Worm (Caenorhabditis elegans) whole organism, young adult: ENCODE measurements around the gene bed-3.

Experiments used
- B0261.1 ChIP-seq: sonication (generic microtip); optimal IDR thresholded peaks from 2 replicates; lab custom pipeline; 2016; ENCODE audit warnings: mild to moderate bottlenecking, missing genetic modification characterization, moderate library complexity, missing compliant biosample characterization
- B0336.3 ChIP-seq: fragments of 200-800 bp; sonication (Bioruptor generic); IDR thresholded peaks from 2 replicates; pipeline ENCODE4 v1.3.6; 2022; ENCODE audit warnings: missing genetic modification characterization, missing compliant biosample characterization
- F10E7.11 ChIP-seq: sonication (generic microtip); optimal IDR thresholded peaks from 2 replicates; lab custom pipeline; 2017; ENCODE audit warnings: mild to moderate bottlenecking, missing genetic modification characterization, moderate library complexity, missing compliant biosample characterization
- F33H1.4 ChIP-seq: fragments of 200-800 bp; sonication (Bioruptor generic); IDR thresholded peaks from 2 replicates; pipeline ENCODE4 v1.3.6; 2022; ENCODE audit warnings: missing genetic modification reagents, missing genetic modification characterization, missing compliant biosample characterization
- F52B5.7 ChIP-seq: sonication (generic microtip); optimal IDR thresholded peaks from 2 replicates; lab custom pipeline; 2016; ENCODE audit warnings: mild to moderate bottlenecking, missing genetic modification characterization, missing compliant biosample characterization
- F55B11.4 ChIP-seq: sonication (generic microtip); optimal IDR thresholded peaks from 2 replicates; lab custom pipeline; 2016; ENCODE audit warnings: missing compliant biosample characterization, missing genetic modification characterization, borderline replicate concordance; ENCODE audit not compliant: insufficient read depth
- K11D2.4 ChIP-seq: fragments of 200-800 bp; sonication (Bioruptor generic); IDR thresholded peaks from 2 replicates; pipeline ENCODE4 v1.3.6; 2022; ENCODE audit warnings: missing genetic modification reagents, missing genetic modification characterization, missing compliant biosample characterization
- T07F8.4 ChIP-seq: sonication (generic microtip); optimal IDR thresholded peaks from 2 replicates; lab custom pipeline; 2016; ENCODE audit warnings: mild to moderate bottlenecking, missing genetic modification characterization, moderate library complexity, missing compliant biosample characterization
- Y53F4B.3 ChIP-seq: fragments of 200-800 bp; sonication (Bioruptor generic); IDR thresholded peaks from 2 replicates; pipeline ENCODE4 v1.3.6; 2022; ENCODE audit warnings: missing genetic modification reagents, missing genetic modification characterization, missing compliant biosample characterization
- Y95B8A.8 ChIP-seq: fragments of 200-800 bp; sonication (Bioruptor generic); IDR thresholded peaks from 2 replicates; pipeline ENCODE4 v1.3.6; 2022; ENCODE audit warnings: missing genetic modification reagents, missing genetic modification characterization, missing compliant biosample characterization
- akir-1 ChIP-seq: fragments of 200-800 bp; sonication (Bioruptor generic); optimal IDR thresholded peaks from 2 replicates; lab custom pipeline; 2018; ENCODE audit warnings: mild to moderate bottlenecking, missing genetic modification characterization, moderate library complexity, missing compliant biosample characterization
- aptf-2 ChIP-seq: fragments of 200-800 bp; sonication (Bioruptor generic); conservative IDR thresholded peaks from 2 replicates; pipeline ENCODE4 v1.3.6; 2022; ENCODE audit warnings: missing genetic modification reagents, missing genetic modification characterization, missing compliant biosample characterization
- atf-7 ChIP-seq: sonication (generic microtip); optimal IDR thresholded peaks from 2 replicates; lab custom pipeline; 2017; ENCODE audit warnings: mild to moderate bottlenecking, missing genetic modification characterization, missing compliant biosample characterization
- athp-1 ChIP-seq: sonication (generic microtip); optimal IDR thresholded peaks from 2 replicates; lab custom pipeline; 2017; ENCODE audit warnings: mild to moderate bottlenecking, missing genetic modification characterization, missing compliant biosample characterization
- attf-3 ChIP-seq: fragments of 200-800 bp; sonication (Bioruptor generic); conservative IDR thresholded peaks from 2 replicates; pipeline ENCODE4 v1.3.6; 2022; ENCODE audit warnings: missing genetic modification reagents, missing genetic modification characterization, missing compliant biosample characterization
- attf-5 ChIP-seq: fragments of 200-800 bp; sonication (Bioruptor generic); optimal IDR thresholded peaks from 2 replicates; lab custom pipeline; 2018; ENCODE audit warnings: mild to moderate bottlenecking, missing genetic modification characterization, missing compliant biosample characterization
- bed-1 ChIP-seq: fragments of 200-800 bp; sonication (Bioruptor generic); IDR thresholded peaks from 2 replicates; pipeline ENCODE4 v1.3.6; 2022; ENCODE audit warnings: missing genetic modification reagents, missing genetic modification characterization, missing compliant biosample characterization
- cebp-1 ChIP-seq, 2 experiments: fragments of 200-800 bp in 1 of 2; sonication (Bioruptor generic) in 1 of 2; sonication (generic microtip) in 1 of 2; IDR thresholded peaks in 1 of 2; optimal IDR thresholded peaks in 1 of 2; 2 replicates each; pipeline versions ENCODE4 v1.3.6 to Lab custom; 2017 to 2022; ENCODE audit warnings: missing compliant biosample characterization in 2 of 2, missing genetic modification characterization in 2 of 2, mild to moderate bottlenecking in 1 of 2, missing genetic modification reagents in 1 of 2, moderate library complexity in 1 of 2
- ceh-27 ChIP-seq: fragments of 200-800 bp; sonication (Bioruptor generic); optimal IDR thresholded peaks from 2 replicates; lab custom pipeline; 2018; ENCODE audit warnings: mild to moderate bottlenecking, missing genetic modification characterization, moderate library complexity, missing compliant biosample characterization
- ceh-40 ChIP-seq: fragments of 200-800 bp; sonication (Bioruptor generic); IDR thresholded peaks from 2 replicates; pipeline ENCODE4 v1.3.6; 2022; ENCODE audit warnings: missing genetic modification characterization, missing compliant biosample characterization
- chd-7 ChIP-seq: sonication (generic microtip); optimal IDR thresholded peaks from 2 replicates; lab custom pipeline; 2016; ENCODE audit warnings: mild to moderate bottlenecking, missing genetic modification characterization, moderate library complexity, missing compliant biosample characterization
- dpff-1 ChIP-seq: sonication (generic microtip); optimal IDR thresholded peaks from 2 replicates; lab custom pipeline; 2017; ENCODE audit warnings: mild to moderate bottlenecking, missing genetic modification characterization, missing compliant biosample characterization
- dpl-1 ChIP-seq: fragments of 150-350 bp; optimal IDR thresholded peaks from 2 replicates; lab custom pipeline; 2014; ENCODE audit warnings: missing biosample characterization, missing genetic modification reagents, missing genetic modification characterization
- efl-1 ChIP-seq: fragments of 150-350 bp; optimal IDR thresholded peaks from 2 replicates; lab custom pipeline; 2014; ENCODE audit warnings: missing biosample characterization, missing genetic modification reagents, missing genetic modification characterization
- egrh-3 ChIP-seq: fragments of 200-800 bp; sonication (Bioruptor generic); IDR thresholded peaks from 2 replicates; pipeline ENCODE4 v1.3.6; 2022; ENCODE audit warnings: missing genetic modification reagents, missing genetic modification characterization, missing compliant biosample characterization
- ekl-4 ChIP-seq: fragments of 200-800 bp; sonication (Bioruptor generic); IDR thresholded peaks from 2 replicates; pipeline ENCODE4 v1.3.6; 2022; ENCODE audit warnings: missing genetic modification reagents, missing genetic modification characterization, missing compliant biosample characterization
- ets-4 ChIP-seq: fragments of 200-800 bp; sonication (Bioruptor generic); optimal IDR thresholded peaks from 2 replicates; lab custom pipeline; 2018; ENCODE audit warnings: mild to moderate bottlenecking, missing genetic modification characterization, missing compliant biosample characterization
- him-1 ChIP-seq: sonication (generic microtip); optimal IDR thresholded peaks from 2 replicates; lab custom pipeline; 2016; ENCODE audit warnings: missing genotype, missing genetic modification reagents, missing genetic modification characterization, missing compliant biosample characterization
- hlh-26 ChIP-seq: fragments of 200-800 bp; sonication (Bioruptor generic); conservative IDR thresholded peaks from 2 replicates; pipeline ENCODE4 v1.3.6; 2022; ENCODE audit warnings: missing genetic modification reagents, missing genetic modification characterization, missing compliant biosample characterization
- let-607 ChIP-seq, 2 experiments: fragments of 200-800 bp in 1 of 2; sonication (Bioruptor generic) in 1 of 2; sonication (generic microtip) in 1 of 2; optimal IDR thresholded peaks; 2 replicates each; lab custom pipeline; 2016 to 2018; ENCODE audit warnings: mild to moderate bottlenecking in 2 of 2, missing compliant biosample characterization in 2 of 2, missing genetic modification characterization in 2 of 2, moderate library complexity in 2 of 2, missing genotype in 1 of 2
- lin-40 ChIP-seq: sonication (generic microtip); optimal IDR thresholded peaks from 2 replicates; lab custom pipeline; 2016; ENCODE audit warnings: missing genetic modification characterization, mild to moderate bottlenecking, missing compliant biosample characterization, missing genotype, missing genetic modification reagents
- lsl-1 ChIP-seq: fragments of 200-800 bp; sonication (Bioruptor generic); optimal IDR thresholded peaks from 2 replicates; lab custom pipeline; 2018; ENCODE audit warnings: mild to moderate bottlenecking, missing genetic modification characterization, moderate library complexity, missing compliant biosample characterization
- nfya-2 ChIP-seq: fragments of 200-800 bp; sonication (Bioruptor generic); IDR thresholded peaks from 2 replicates; pipeline ENCODE4 v1.3.6; 2022; ENCODE audit warnings: missing genetic modification reagents, missing genetic modification characterization, missing compliant biosample characterization
- nhr-120 ChIP-seq: fragments of 200-800 bp; sonication (Bioruptor generic); IDR thresholded peaks from 2 replicates; pipeline ENCODE4 v1.3.6; 2022; ENCODE audit warnings: missing genetic modification characterization, missing compliant biosample characterization
- nhr-27 ChIP-seq: fragments of 200-800 bp; sonication (Bioruptor generic); optimal IDR thresholded peaks from 2 replicates; lab custom pipeline; 2018; ENCODE audit warnings: mild to moderate bottlenecking, missing genetic modification characterization, moderate library complexity, missing compliant biosample characterization
- nhr-80 ChIP-seq: sonication (generic microtip); optimal IDR thresholded peaks from 2 replicates; lab custom pipeline; 2016; ENCODE audit warnings: missing genetic modification characterization, missing compliant biosample characterization
- nhr-90 ChIP-seq: sonication (generic microtip); optimal IDR thresholded peaks from 2 replicates; lab custom pipeline; 2016; ENCODE audit warnings: missing genotype, mild to moderate bottlenecking, missing genetic modification characterization, missing compliant biosample characterization
- pha-4 ChIP-seq: fragments of 150-350 bp; sonication (generic microtip); optimal IDR thresholded peaks from 2 replicates; lab custom pipeline; 2014; ENCODE audit warnings: missing biosample characterization, missing genetic modification reagents, missing genetic modification characterization
- repo-1 ChIP-seq: sonication (generic microtip); optimal IDR thresholded peaks from 2 replicates; lab custom pipeline; 2017; ENCODE audit warnings: mild to moderate bottlenecking, missing genetic modification characterization, missing compliant biosample characterization
- snpc-1.3 ChIP-seq: sonication (generic microtip); optimal IDR thresholded peaks from 2 replicates; lab custom pipeline; 2017; ENCODE audit warnings: missing genetic modification characterization, mild to moderate bottlenecking, missing compliant biosample characterization, antibody characterized with exemption, moderate library complexity, missing genotype, missing genetic modification reagents; ENCODE audit not compliant: insufficient read depth
- somi-1 ChIP-seq: fragments of 200-800 bp; sonication (Bioruptor generic); optimal IDR thresholded peaks from 2 replicates; lab custom pipeline; 2018; ENCODE audit warnings: mild to moderate bottlenecking, missing genetic modification characterization, missing compliant biosample characterization
- sptf-2 ChIP-seq: fragments of 200-800 bp; sonication (Bioruptor generic); optimal IDR thresholded peaks from 2 replicates; lab custom pipeline; 2018; ENCODE audit warnings: mild to moderate bottlenecking, missing genetic modification characterization, missing compliant biosample characterization
- zfh-2 ChIP-seq: fragments of 200-800 bp; sonication (Bioruptor generic); conservative IDR thresholded peaks from 2 replicates; pipeline ENCODE4 v1.3.6; 2022; ENCODE audit warnings: missing genetic modification reagents, missing genetic modification characterization, missing compliant biosample characterization
- zim-3 ChIP-seq: sonication (generic microtip); optimal IDR thresholded peaks from 2 replicates; lab custom pipeline; 2017; ENCODE audit warnings: mild to moderate bottlenecking, missing genetic modification characterization, moderate library complexity, missing compliant biosample characterization
- ztf-22 ChIP-seq: fragments of 200-800 bp; sonication (Bioruptor generic); optimal IDR thresholded peaks from 2 replicates; lab custom pipeline; 2018; ENCODE audit warnings: mild to moderate bottlenecking, missing genetic modification characterization, moderate library complexity, missing compliant biosample characterization

Gene bed-3

DNA sequence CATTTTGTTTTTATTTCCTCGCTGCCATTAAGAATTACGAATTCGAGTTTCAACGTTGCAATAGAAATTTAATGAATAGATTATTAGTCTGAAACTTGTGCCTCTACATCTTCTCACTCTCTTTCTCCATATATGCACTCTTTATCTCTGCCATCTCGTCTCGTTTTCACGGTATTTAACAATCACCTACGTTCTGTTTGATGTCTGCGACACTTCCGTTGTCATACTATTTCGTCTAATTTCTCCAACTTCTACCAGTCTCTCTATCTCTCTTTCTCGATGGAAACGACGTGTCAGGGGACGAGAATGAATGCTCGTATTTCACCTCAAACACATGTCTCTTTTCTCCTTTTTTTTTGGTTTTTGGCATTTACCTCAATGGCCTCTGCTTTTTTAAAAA lies 42.5 kb upstream of the bed-3 start (continued):
- TF ChIP-seq hlh-26 (no peak), attf-3 (GFP tag; lab: Robert Waterston, UW) (no peak; the same call in 1 of the 2 replicates), nhr-27 (no peak), ceh-40 (GFP tag; lab: Robert Waterston, UW) (no peak), athp-1 (no peak), Y53F4B.3 (GFP tag; lab: Robert Waterston, UW) (no peak), F52B5.7 (no peak), nfya-2 (GFP tag; lab: Robert Waterston, UW) (no peak), lsl-1 (GFP tag; lab: Kevin White, UChicago) (no peak), F33H1.4 (GFP tag; lab: Robert Waterston, UW) (no peak), snpc-1.3 (tag; lab: Kevin White, UChicago) (no peak)
- TF ChIP-seq, all 124 proteins: peak for 10

DNA sequence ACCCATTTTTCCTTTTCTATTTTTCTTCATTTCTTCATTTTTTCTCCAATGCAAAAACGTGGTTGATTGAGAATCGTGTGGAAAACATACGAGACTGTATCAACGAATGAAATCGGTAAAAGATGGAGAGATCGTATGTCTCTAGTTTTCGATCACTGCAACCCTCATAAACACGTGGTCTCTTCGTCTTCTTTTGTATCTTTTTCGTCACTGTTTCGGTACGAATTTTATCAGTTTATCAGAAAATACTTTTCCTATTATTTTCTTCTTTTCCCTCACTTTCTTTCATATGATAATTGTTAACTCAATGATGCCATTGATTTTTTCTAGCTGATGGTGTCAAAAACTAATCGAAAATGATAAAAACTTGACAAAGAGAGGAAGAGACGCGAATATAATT lies 40.7 kb upstream of the bed-3 start:
- TF ChIP-seq B0261.1 (no peak), akir-1 (GFP tag; lab: Kevin White, UChicago) (no peak), somi-1 (no peak), attf-5 (GFP tag; lab: Kevin White, UChicago) (peak; percentile 14), cebp-1 (GFP tag; IDR thresholded peaks at IDR 0.05; lab: Robert Waterston, UW) (no peak), cebp-1 (tag; optimal IDR thresholded peaks at IDR 0.05; lab: Kevin White, UChicago) (peak; percentile 47), aptf-2 (no peak), pha-4 (tag; lab: Kevin White, UChicago) (no peak), nhr-90 (tag; lab: Kevin White, UChicago) (no peak), ztf-22 (GFP tag; lab: Kevin White, UChicago) (no peak), atf-7 (peak; percentile 0), lin-40 (tag; lab: Kevin White, UChicago) (peak; percentile 52), nhr-80 (tag; lab: Kevin White, UChicago) (peak; percentile 89), let-607 (tag; optimal IDR thresholded peaks at IDR 0.05; lab: Kevin White, UChicago) (peak in 1 of 2 experiments; percentile 8), Y95B8A.8 (GFP tag; lab: Robert Waterston, UW) (no peak)

DNA sequence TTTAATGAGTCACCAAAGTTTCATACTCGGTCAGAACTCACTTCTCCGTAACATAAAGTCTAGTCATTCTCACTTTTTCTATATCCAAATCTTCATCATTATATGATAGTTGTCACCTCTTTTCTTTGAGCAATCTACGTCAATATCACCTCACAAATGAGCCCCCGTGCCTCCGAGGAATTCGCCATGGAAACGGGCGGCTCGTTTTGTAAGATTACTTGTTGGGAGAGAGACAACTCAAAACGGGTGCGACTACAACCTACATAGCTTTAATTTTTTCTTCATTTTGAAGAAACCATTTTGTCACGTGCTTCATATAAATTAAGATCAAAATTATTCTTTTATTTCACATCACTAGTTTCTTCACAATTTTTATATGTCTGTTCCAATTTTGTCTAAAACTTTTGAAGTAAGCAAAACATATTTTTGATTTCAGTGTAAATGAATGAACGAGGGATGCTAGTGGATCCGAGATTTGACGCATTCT lies 37.4 kb upstream of the bed-3 start, which contains the start of gene nhr-4:
Gene nhr-4 (plus strand): TSS at position 437 of the 487 bp plus-strand sequence.
- TF ChIP-seq ekl-4 (GFP tag; lab: Robert Waterston, UW) (no peak), nhr-27 (no peak), F10E7.11 (no peak), egrh-3 (no peak), nhr-120 (no peak), bed-1 (GFP tag; lab: Robert Waterston, UW) (no peak), dpl-1 (no peak), sptf-2 (no peak), repo-1 (tag; lab: Kevin White, UChicago) (no peak), efl-1 (GFP tag; lab: Kevin White, UChicago) (no peak), K11D2.4 (GFP tag; lab: Robert Waterston, UW) (no peak)

DNA sequence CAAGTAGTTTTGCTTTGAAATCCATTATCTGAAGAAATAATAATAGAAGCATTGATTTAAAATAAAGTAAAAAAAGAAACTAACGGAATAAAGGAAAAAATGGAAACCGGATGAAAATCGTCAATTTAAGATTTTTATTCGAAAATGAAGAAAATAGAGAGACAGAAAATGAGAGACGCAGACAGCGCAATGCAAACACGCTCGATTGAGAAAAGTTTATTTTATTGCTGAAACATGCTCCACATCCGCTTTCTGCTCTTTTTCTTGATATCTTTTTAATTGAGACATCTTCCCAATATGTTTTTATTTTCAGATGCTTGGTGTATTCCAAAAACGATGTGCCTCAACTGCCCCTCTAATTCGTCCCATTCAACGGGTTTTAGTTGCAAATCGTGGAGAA lies 32.1 kb upstream of the bed-3 start, which contains the start of the genes prp-18 and mccc-1:
Gene prp-18 (minus strand): TSS at position 127 of the 400 bp plus-strand sequence.
Gene mccc-1 (plus strand): TSS at position 314 of the 400 bp plus-strand sequence.
- TF ChIP-seq T07F8.4, result no peak
- TF ChIP-seq F55B11.4 (tag; lab: Kevin White, UChicago), result no peak
- TF ChIP-seq chd-7 (tag; lab: Kevin White, UChicago), result no peak
- TF ChIP-seq ceh-27 (GFP tag; lab: Kevin White, UChicago), result no peak
- TF ChIP-seq atf-7, result no peak
- no peak for TF ChIP-seq ets-4 (GFP tag; lab: Kevin White, UChicago)
- TF ChIP-seq zim-3, result no peak
- TF ChIP-seq zfh-2 (GFP tag; lab: Robert Waterston, UW), result no peak
- no peak for TF ChIP-seq nhr-120
- TF ChIP-seq dpff-1 (tag; lab: Kevin White, UChicago), result no peak
- TF ChIP-seq Y53F4B.3 (GFP tag; lab: Robert Waterston, UW), result no peak
- TF ChIP-seq B0336.3 (GFP tag; lab: Robert Waterston, UW), result no peak
- TF ChIP-seq him-1 (tag; lab: Kevin White, UChicago), result peak; percentile 23
- TF ChIP-seq F52B5.7, result no peak
